Fruit fly (Drosophila melanogaster): ENCODE data around the gene sloth2.
A peak's percentile ranks its signal among the peaks of the same experiment; 100 is the strongest.

The sloth2 gene

DNA sequence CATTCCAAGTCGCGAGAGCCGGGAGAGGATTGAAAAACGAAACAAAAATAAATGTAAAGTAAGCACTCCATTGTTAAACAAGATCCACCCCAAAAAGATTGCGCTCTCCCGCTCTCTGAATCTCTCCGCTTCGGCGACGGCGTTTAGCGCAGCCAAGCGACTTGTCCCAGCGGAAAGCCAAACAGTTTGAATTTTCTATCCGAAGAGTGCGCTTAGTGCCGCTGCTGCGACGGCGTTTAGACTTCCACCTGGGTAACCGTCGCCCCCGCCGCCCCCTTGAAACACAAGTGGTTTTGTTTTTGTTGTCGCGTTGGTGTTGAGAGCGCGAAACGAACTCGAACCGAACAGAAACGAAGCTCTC, 12.7 kb upstream of the sloth2 start, which contains the start of gene Inx2 (continued):
- TF ChIP-seq da (GFP tag; optimal IDR thresholded peaks at IDR 0.05) = no peak
- TF ChIP-seq stc (GFP tag; IDR thresholded peaks at IDR 0.05) = no peak
- peak; percentile 7 for TF ChIP-seq CG17359 (tag; optimal IDR thresholded peaks at IDR 0.05)
- no peak for TF ChIP-seq MESR4 (GFP tag; optimal IDR thresholded peaks at IDR 0.05)
- TF ChIP-seq Elba2 (GFP tag; optimal IDR thresholded peaks at IDR 0.05) = no peak
- peak; percentile 77 for TF ChIP-seq nom (GFP tag; optimal IDR thresholded peaks at IDR 0.05)
- TF ChIP-seq CG4707 (GFP tag; optimal IDR thresholded peaks at IDR 0.05) = no peak
- no peak for TF ChIP-seq E2f1 (GFP tag; IDR thresholded peaks at IDR 0.05)
- no peak for TF ChIP-seq CG14667 (GFP tag; IDR thresholded peaks at IDR 0.05)
- TF ChIP-seq ci (GFP tag; IDR thresholded peaks at IDR 0.05) = peak; percentile 85
- TF ChIP-seq CG7745 (tag; optimal IDR thresholded peaks at IDR 0.05) = peak; percentile 7
- TF ChIP-seq CG4854 (GFP tag; optimal IDR thresholded peaks at IDR 0.05) = no peak
- no peak for TF ChIP-seq ham (GFP tag; IDR thresholded peaks at IDR 0.05)
- 0 out of 3 replicates have a peak, but pooled peaks have one; percentile 41 for TF ChIP-seq knrl (GFP tag; IDR thresholded peaks at IDR 0.05; ENCODE audit: partially characterized antibody)
- no peak for TF ChIP-seq CG18619 (GFP tag; optimal IDR thresholded peaks at IDR 0.05)
- TF ChIP-seq E2f2 (GFP tag; IDR thresholded peaks at IDR 0.05) = peak; percentile 31; the same call in 1 of the 2 replicates
- TF ChIP-seq Atf-2 (GFP tag; optimal IDR thresholded peaks at IDR 0.05) = no peak
- TF ChIP-seq nerfin-1 (tag; optimal IDR thresholded peaks at IDR 0.05) = peak; percentile 44
- TF ChIP-seq Myb (GFP tag; optimal IDR thresholded peaks at IDR 0.05) = no peak
- peak; percentile 45 for TF ChIP-seq Meics (GFP tag; optimal IDR thresholded peaks at IDR 0.05)
- no peak for TF ChIP-seq eve (GFP tag; optimal IDR thresholded peaks at IDR 0.05)
- TF ChIP-seq Lim3 (GFP tag; IDR thresholded peaks at IDR 0.05) = no peak
- TF ChIP-seq CG10147 (GFP tag; optimal IDR thresholded peaks at IDR 0.05) = no peak
- TF ChIP-seq p53 (GFP tag; optimal IDR thresholded peaks at IDR 0.05) = no peak
- TF ChIP-seq h (optimal IDR thresholded peaks at IDR 0.05) = no peak
- no peak for TF ChIP-seq CG17568 (GFP tag; optimal IDR thresholded peaks at IDR 0.05)
- TF ChIP-seq CG12942 (GFP tag; optimal IDR thresholded peaks at IDR 0.05) = no peak
- TF ChIP-seq Doc3 (GFP tag; IDR thresholded peaks at IDR 0.05; ENCODE audit: partially characterized antibody) = no peak
- no peak for TF ChIP-seq Kr (GFP tag; optimal IDR thresholded peaks at IDR 0.05)
- peak; percentile 41; the same call in 1 of the 3 replicates for TF ChIP-seq vnd (GFP tag; IDR thresholded peaks at IDR 0.05; ENCODE audit: partially characterized antibody)
- TF ChIP-seq CG33557 (GFP tag; optimal IDR thresholded peaks at IDR 0.05) = no peak
- TF ChIP-seq CG8281 (tag; optimal IDR thresholded peaks at IDR 0.05) = no peak
- TF ChIP-seq gcm2 (GFP tag; optimal IDR thresholded peaks at IDR 0.05) = no peak
- no peak for TF ChIP-seq Dref (GFP tag; IDR thresholded peaks at IDR 0.05)
- no peak for TF ChIP-seq CG7271 (tag; optimal IDR thresholded peaks at IDR 0.05)
- TF ChIP-seq NC2β (GFP tag; optimal IDR thresholded peaks at IDR 0.05) = no peak
- TF ChIP-seq Abd-B (GFP tag; optimal IDR thresholded peaks at IDR 0.05) = no peak
- TF ChIP-seq CG6854 (GFP tag; optimal IDR thresholded peaks at IDR 0.05) = no peak
- TF ChIP-seq tin (GFP tag; optimal IDR thresholded peaks at IDR 0.05) = no peak
- TF ChIP-seq TFAM (GFP tag; optimal IDR thresholded peaks at IDR 0.05) = no peak
- no peak for TF ChIP-seq jigr1 (GFP tag; IDR thresholded peaks at IDR 0.05)
- no peak for TF ChIP-seq bcd (GFP tag; optimal IDR thresholded peaks at IDR 0.05)
- TF ChIP-seq CG10431 (GFP tag; optimal IDR thresholded peaks at IDR 0.05) = peak; percentile 28
- TF ChIP-seq Six4 (GFP tag; optimal IDR thresholded peaks at IDR 0.05) = no peak
- peak in 1 of 2 experiments; percentile 26 for TF ChIP-seq Hr51 (GFP tag; optimal IDR thresholded peaks at IDR 0.05)
- TF ChIP-seq CG32772 (GFP tag; IDR thresholded peaks at IDR 0.05) = no peak
- no peak for TF ChIP-seq pnt (GFP tag; optimal IDR thresholded peaks at IDR 0.05)
- TF ChIP-seq mirr (GFP tag; optimal IDR thresholded peaks at IDR 0.05) = peak; percentile 76
- no peak for TF ChIP-seq CG8089 (GFP tag; optimal IDR thresholded peaks at IDR 0.05)
- peak; percentile 90 for TF ChIP-seq pros (GFP tag; optimal IDR thresholded peaks at IDR 0.05)
- TF ChIP-seq CG7786 (GFP tag; optimal IDR thresholded peaks at IDR 0.05) = no peak
- no peak for TF ChIP-seq CG2129 (GFP tag; IDR thresholded peaks at IDR 0.05; ENCODE audit: partially characterized antibody)
